Worm (Caenorhabditis elegans) whole organism, L4 larva: ENCODE measurements around the gene Y48D7A.1.
A peak's percentile ranks its signal among the peaks of the same experiment; 100 is the strongest.

Source experiments
- D1046.2 ChIP-seq: fragments of 200-800 bp; sonication (Bioruptor generic); IDR thresholded peaks from 2 replicates; pipeline ENCODE4 v1.3.6; 2022; ENCODE audit warnings: missing genetic modification characterization, missing compliant biosample characterization
- F10B5.3 ChIP-seq: sonication (generic microtip); optimal IDR thresholded peaks from 2 replicates; lab custom pipeline; 2016; ENCODE audit warnings: mild to moderate bottlenecking, missing genetic modification characterization, missing compliant biosample characterization
- F26F4.8 ChIP-seq: fragments of 200-800 bp; sonication (Bioruptor generic); conservative IDR thresholded peaks from 2 replicates; pipeline ENCODE4 v1.3.6; 2022; ENCODE audit warnings: missing genetic modification characterization, missing compliant biosample characterization
- F44E2.7 ChIP-seq: fragments of 200-800 bp; sonication (Bioruptor generic); IDR thresholded peaks from 2 replicates; pipeline ENCODE4 v2.1.2; 2022; ENCODE audit warnings: missing genetic modification characterization, missing compliant biosample characterization
- T20F7.1 ChIP-seq: fragments of 200-800 bp; sonication (Bioruptor generic); optimal IDR thresholded peaks from 2 replicates; lab custom pipeline; 2018; ENCODE audit warnings: mild to moderate bottlenecking, missing genetic modification characterization, missing compliant biosample characterization
- T26A8.4 ChIP-seq: fragments of 200-800 bp; sonication (Bioruptor generic); IDR thresholded peaks from 2 replicates; pipeline ENCODE4 v1.3.6; 2022; ENCODE audit warnings: missing genetic modification characterization, missing compliant biosample characterization
- Y105C5A.15 ChIP-seq: fragments of 200-800 bp; sonication (Bioruptor generic); IDR thresholded peaks from 2 replicates; pipeline ENCODE4 v1.3.6; 2022; ENCODE audit warnings: missing genetic modification characterization, missing compliant biosample characterization
- Y48G9A.11 ChIP-seq: fragments of 200-800 bp; sonication (Bioruptor generic); IDR thresholded peaks from 2 replicates; pipeline ENCODE4 v1.3.6; 2022; ENCODE audit warnings: missing genetic modification reagents, missing genetic modification characterization, missing compliant biosample characterization
- Y5F2A.4 ChIP-seq: fragments of 200-800 bp; sonication (Bioruptor generic); optimal IDR thresholded peaks from 2 replicates; lab custom pipeline; 2018; ENCODE audit warnings: mild to moderate bottlenecking, missing genetic modification characterization, missing compliant biosample characterization
- Y75B8A.6 ChIP-seq: fragments of 200-800 bp; sonication (Bioruptor generic); IDR thresholded peaks from 2 replicates; pipeline ENCODE4 v1.3.6; 2022; ENCODE audit warnings: missing genetic modification reagents, missing genetic modification characterization, missing compliant biosample characterization
- aha-1 ChIP-seq: fragments of 150-350 bp; peaks from one replicate; lab custom pipeline; 2014; ENCODE audit warnings: missing biosample characterization, missing genetic modification characterization
- arid-1 ChIP-seq: fragments of 200-800 bp; sonication (Bioruptor generic); conservative IDR thresholded peaks from 2 replicates; pipeline ENCODE4 v1.3.6; 2022; ENCODE audit warnings: missing genetic modification reagents, missing genetic modification characterization, missing compliant biosample characterization
- attf-4 ChIP-seq: sonication (generic microtip); optimal IDR thresholded peaks from 3 replicates; lab custom pipeline; 2017; ENCODE audit warnings: missing biosample characterization, missing genetic modification characterization
- ceh-28 ChIP-seq: fragments of 150-350 bp; optimal IDR thresholded peaks from 2 replicates; lab custom pipeline; 2014; ENCODE audit warnings: missing biosample characterization, missing genetic modification reagents, missing genetic modification characterization
- ceh-32 ChIP-seq: sonication (generic microtip); optimal IDR thresholded peaks from 2 replicates; lab custom pipeline; 2016; ENCODE audit warnings: mild to moderate bottlenecking, missing genetic modification characterization, missing compliant biosample characterization; ENCODE audit not compliant: poor library complexity
- ceh-44 ChIP-seq: fragments of 200-800 bp; sonication (Bioruptor generic); IDR thresholded peaks from 2 replicates; pipeline ENCODE4 v1.3.6; 2022; ENCODE audit warnings: missing genetic modification reagents, missing genetic modification characterization, missing compliant biosample characterization
- ceh-62 ChIP-seq: sonication (generic microtip); optimal IDR thresholded peaks from 2 replicates; lab custom pipeline; 2017; ENCODE audit warnings: missing biosample characterization, missing genetic modification characterization
- ces-1 ChIP-seq: fragments of 150-350 bp; sonication (generic microtip); optimal IDR thresholded peaks from 4 replicates; lab custom pipeline; 2014; ENCODE audit warnings: missing biosample characterization, missing genetic modification reagents, missing genetic modification characterization
- ctbp-1 ChIP-seq: fragments of 200-800 bp; sonication (Bioruptor generic); IDR thresholded peaks from 2 replicates; pipeline ENCODE4 v1.3.6; 2022; ENCODE audit warnings: missing genetic modification reagents, missing genetic modification characterization, missing compliant biosample characterization
- daf-12 ChIP-seq: fragments of 150-350 bp; optimal IDR thresholded peaks from 2 replicates; lab custom pipeline; 2014; ENCODE audit warnings: missing biosample characterization, missing genetic modification reagents, missing genetic modification characterization
- daf-16 ChIP-seq, 3 experiments: sonication (generic microtip); optimal IDR thresholded peaks; 2 replicates each; lab custom pipeline; 2016 to 2017; ENCODE audit warnings: missing genetic modification characterization in 3 of 3, missing genetic modification reagents in 3 of 3, mild to moderate bottlenecking in 2 of 3, missing compliant biosample characterization in 2 of 3, missing biosample characterization in 1 of 3, moderate library complexity in 1 of 3
- daf-8 ChIP-seq: fragments of 200-800 bp; sonication (Bioruptor generic); IDR thresholded peaks from 2 replicates; pipeline ENCODE4 v1.3.6; 2022; ENCODE audit warnings: missing genetic modification characterization, missing compliant biosample characterization
- dmd-8 ChIP-seq: fragments of 200-800 bp; sonication (Bioruptor generic); IDR thresholded peaks from 2 replicates; pipeline ENCODE4 v1.3.6; 2022; ENCODE audit warnings: missing genetic modification characterization, missing compliant biosample characterization
- dpl-1 ChIP-seq: fragments of 150-350 bp; optimal IDR thresholded peaks from 2 replicates; lab custom pipeline; 2014; ENCODE audit warnings: missing biosample characterization, missing genetic modification reagents, missing genetic modification characterization
- duxl-1 ChIP-seq: sonication (generic microtip); optimal IDR thresholded peaks from 2 replicates; lab custom pipeline; 2016; ENCODE audit warnings: mild to moderate bottlenecking, missing genetic modification characterization, moderate library complexity, missing compliant biosample characterization; ENCODE audit not compliant: poor library complexity
- dve-1 ChIP-seq: sonication (generic microtip); optimal IDR thresholded peaks from 2 replicates; lab custom pipeline; 2017; ENCODE audit warnings: antibody characterized with exemption, mild to moderate bottlenecking, missing genetic modification characterization, missing compliant biosample characterization; ENCODE audit not compliant: insufficient read depth
- fos-1 ChIP-seq: fragments of 150-350 bp; optimal IDR thresholded peaks from 2 replicates; lab custom pipeline; 2014; ENCODE audit warnings: missing biosample characterization, missing genetic modification characterization
- hlh-30 ChIP-seq: sonication (generic microtip); optimal IDR thresholded peaks from 2 replicates; lab custom pipeline; 2017; ENCODE audit warnings: antibody characterized with exemption, mild to moderate bottlenecking, missing genetic modification characterization, missing compliant biosample characterization; ENCODE audit not compliant: insufficient read depth
- hmg-1.1 ChIP-seq: fragments of 200-800 bp; sonication (Bioruptor generic); IDR thresholded peaks from 2 replicates; pipeline ENCODE4 v1.3.6; 2022; ENCODE audit warnings: missing genetic modification reagents, missing genetic modification characterization, missing compliant biosample characterization
- jun-1 ChIP-seq: fragments of 150-350 bp; optimal IDR thresholded peaks from 2 replicates; lab custom pipeline; 2014; ENCODE audit warnings: missing biosample characterization, missing genetic modification reagents, missing genetic modification characterization
- lin-29 ChIP-seq: fragments of 200-800 bp; sonication (Bioruptor generic); IDR thresholded peaks from 2 replicates; pipeline ENCODE4 v1.3.6; 2022; ENCODE audit warnings: missing genetic modification reagents, missing genetic modification characterization, missing compliant biosample characterization
- lin-39 ChIP-seq: fragments of 150-350 bp; optimal IDR thresholded peaks from 2 replicates; lab custom pipeline; 2014; ENCODE audit warnings: missing biosample characterization, missing genetic modification reagents, missing genetic modification characterization
- lir-3 ChIP-seq: sonication (generic microtip); optimal IDR thresholded peaks from 2 replicates; lab custom pipeline; 2016; ENCODE audit warnings: mild to moderate bottlenecking, missing genetic modification characterization, missing compliant biosample characterization
- lsy-2 ChIP-seq, 2 experiments: fragments of 150-350 bp in 1 of 2; sonication (generic microtip) in 1 of 2; optimal IDR thresholded peaks; 2 replicates each; lab custom pipeline; 2014 to 2017; ENCODE audit warnings: missing biosample characterization in 2 of 2, missing genetic modification characterization in 2 of 2
- mdt-29 ChIP-seq: fragments of 200-800 bp; sonication (Bioruptor generic); IDR thresholded peaks from 2 replicates; pipeline ENCODE4 v1.3.6; 2022; ENCODE audit warnings: missing genetic modification reagents, missing genetic modification characterization, missing compliant biosample characterization
- mes-2 ChIP-seq: sonication (generic microtip); optimal IDR thresholded peaks from 2 replicates; lab custom pipeline; 2016; ENCODE audit warnings: missing genotype, mild to moderate bottlenecking, missing genetic modification characterization, missing compliant biosample characterization; ENCODE audit not compliant: poor library complexity, severe bottlenecking
- mxl-3 ChIP-seq: fragments of 200-800 bp; sonication (Bioruptor generic); optimal IDR thresholded peaks from 2 replicates; lab custom pipeline; 2018; ENCODE audit warnings: mild to moderate bottlenecking, missing genetic modification characterization, missing compliant biosample characterization
- nhr-102 ChIP-seq: sonication (generic microtip); optimal IDR thresholded peaks from 2 replicates; lab custom pipeline; 2016; ENCODE audit warnings: mild to moderate bottlenecking, missing genetic modification characterization, moderate library complexity, missing compliant biosample characterization
- nhr-42 ChIP-seq: fragments of 200-800 bp; sonication (Bioruptor generic); IDR thresholded peaks from 2 replicates; pipeline ENCODE4 v1.3.6; 2022; ENCODE audit warnings: missing genetic modification characterization, missing compliant biosample characterization
- pqm-1 ChIP-seq: sonication (generic microtip); optimal IDR thresholded peaks from 2 replicates; lab custom pipeline; 2017; ENCODE audit warnings: missing biosample characterization, missing genetic modification characterization
- skn-1 ChIP-seq: fragments of 150-350 bp; optimal IDR thresholded peaks from 2 replicates; lab custom pipeline; 2014; ENCODE audit warnings: missing biosample characterization, missing genetic modification characterization
- snpc-4 ChIP-seq: fragments of 150-350 bp; optimal IDR thresholded peaks from 2 replicates; lab custom pipeline; 2014; ENCODE audit warnings: missing biosample characterization, missing genetic modification characterization
- spr-3 ChIP-seq: fragments of 200-800 bp; sonication (Bioruptor generic); optimal IDR thresholded peaks from 2 replicates; lab custom pipeline; 2018; ENCODE audit warnings: mild to moderate bottlenecking, missing genetic modification characterization, missing compliant biosample characterization
- unc-39 ChIP-seq: sonication (generic microtip); optimal IDR thresholded peaks from 2 replicates; lab custom pipeline; 2017; ENCODE audit warnings: missing biosample characterization, missing genetic modification characterization
- zfp-3 ChIP-seq: fragments of 200-800 bp; sonication (Bioruptor generic); conservative IDR thresholded peaks from 2 replicates; pipeline ENCODE4 v1.3.6; 2022; ENCODE audit warnings: missing genetic modification reagents, missing genetic modification characterization, missing compliant biosample characterization
- zip-2 ChIP-seq: fragments of 150-350 bp; optimal IDR thresholded peaks from 2 replicates; lab custom pipeline; 2014; ENCODE audit warnings: missing biosample characterization, missing genetic modification characterization
- ztf-11 ChIP-seq: fragments of 150-350 bp; optimal IDR thresholded peaks from 2 replicates; lab custom pipeline; 2014; ENCODE audit warnings: missing biosample characterization, missing genetic modification characterization

Gene Y48D7A.1

DNA sequence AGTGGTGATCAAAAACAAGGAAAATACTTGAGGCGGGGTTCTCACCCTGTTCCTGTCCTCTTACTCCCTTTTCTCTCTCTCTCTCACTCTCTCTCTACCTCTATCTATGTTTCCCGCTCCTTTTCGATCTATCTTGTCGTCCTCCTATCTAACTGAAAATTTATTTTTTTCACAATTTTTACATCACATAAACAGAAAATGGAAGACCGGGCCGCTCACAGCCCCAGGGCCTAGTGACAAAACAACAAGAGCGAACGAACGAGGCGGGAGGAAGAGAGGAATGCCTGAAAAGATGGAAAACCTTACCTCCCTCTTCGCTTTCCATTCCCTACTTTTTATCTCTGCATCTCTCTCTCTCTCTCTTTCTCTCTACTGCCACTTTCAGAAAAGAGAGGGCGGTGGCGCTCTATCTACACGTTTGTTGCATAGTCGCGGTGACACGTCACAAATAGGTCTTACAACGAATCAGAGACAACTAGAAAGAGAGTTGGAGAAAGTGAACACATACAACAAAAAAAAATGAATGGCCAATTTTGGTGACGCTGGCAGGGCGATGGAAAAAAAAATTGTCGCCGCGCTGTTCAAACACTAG lies 38.4 kb upstream of the Y48D7A.1 start (continued):
- no peak for TF ChIP-seq nhr-102 (tag; lab: Kevin White, UChicago)

DNA sequence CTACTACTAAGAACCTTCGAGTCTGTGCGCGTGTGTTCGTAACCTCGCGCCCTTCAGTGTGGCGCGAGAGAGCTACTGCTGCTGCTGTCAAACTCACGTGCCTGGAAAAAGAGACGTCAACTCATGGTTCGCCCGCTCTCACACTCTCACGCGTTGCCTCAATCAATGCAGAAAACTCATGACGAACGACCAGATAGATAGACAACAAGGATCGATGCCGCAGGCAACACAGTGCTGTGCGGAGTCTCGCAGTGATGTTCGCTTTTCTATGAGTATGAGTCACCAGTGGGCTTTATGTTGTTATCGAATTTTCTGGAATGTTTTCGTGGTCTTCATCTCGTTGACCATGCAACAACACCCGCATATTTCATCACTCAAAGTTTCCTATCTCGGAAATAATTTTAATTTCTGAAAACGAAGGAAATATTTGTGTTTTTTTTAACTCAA lies 37.7 kb upstream of the Y48D7A.1 start:
- TF ChIP-seq spr-3 (peak; percentile 3), mxl-3 (GFP tag; lab: Kevin White, UChicago) (peak; percentile 60), dpl-1 (GFP tag; lab: Kevin White, UChicago) (peak; percentile 6), ceh-62 (tag; lab: Kevin White, UChicago) (no peak), lir-3 (tag; lab: Kevin White, UChicago) (no peak), ztf-11 (tag; lab: Kevin White, UChicago) (no peak), ces-1 (GFP tag; lab: Kevin White, UChicago) (peak; percentile 8), jun-1 (tag; lab: Kevin White, UChicago) (peak; percentile 63), aha-1 (tag; lab: Kevin White, UChicago) (peak; percentile 99), pqm-1 (tag; lab: Kevin White, UChicago) (peak; percentile 22), skn-1 (tag; lab: Kevin White, UChicago) (no peak), T26A8.4 (peak; percentile 70), nhr-42 (GFP tag; lab: Robert Waterston, UW) (0 out of 2 replicates have a peak, but pooled peaks have one; percentile 63), ctbp-1 (GFP tag; lab: Robert Waterston, UW) (peak; percentile 91), ceh-32 (tag; lab: Kevin White, UChicago) (no peak), fos-1 (no peak), Y105C5A.15 (0 out of 2 replicates have a peak, but pooled peaks have one; percentile 64), Y48G9A.11 (no peak), ceh-28 (tag; lab: Kevin White, UChicago) (peak; percentile 73), unc-39 (no peak), Y75B8A.6 (GFP tag; lab: Robert Waterston, UW) (peak; percentile 80; the same call in 1 of the 2 replicates), daf-16 (GFP tag; optimal IDR thresholded peaks at IDR 0.05; lab: Kevin White, UChicago) (peak; percentile 88 to 98), daf-16 (tag; optimal IDR thresholded peaks at IDR 0.05; lab: Kevin White, UChicago) (peak; percentile 95), T20F7.1 (GFP tag; lab: Kevin White, UChicago) (peak; percentile 63), dmd-8 (GFP tag; lab: Robert Waterston, UW) (no peak), F26F4.8 (GFP tag; lab: Robert Waterston, UW) (no peak), arid-1 (GFP tag; lab: Robert Waterston, UW) (peak; percentile 26; the same call in 1 of the 2 replicates), zfp-3 (GFP tag; lab: Robert Waterston, UW) (peak; percentile 76), nhr-102 (tag; lab: Kevin White, UChicago) (peak; percentile 58), daf-12 (tag; lab: Kevin White, UChicago) (no peak), snpc-4 (tag; lab: Kevin White, UChicago) (no peak), F10B5.3 (tag; lab: Kevin White, UChicago) (no peak), zip-2 (tag; lab: Kevin White, UChicago) (no peak), ceh-44 (GFP tag; lab: Robert Waterston, UW) (no peak), lin-29 (GFP tag; lab: Robert Waterston, UW) (no peak; the same call in 1 of the 2 replicates), lin-39 (no peak), Y5F2A.4 (GFP tag; lab: Kevin White, UChicago) (no peak), daf-8 (GFP tag; lab: Robert Waterston, UW) (no peak), hmg-1.1 (GFP tag; lab: Robert Waterston, UW) (peak; percentile 76), duxl-1 (no peak), hlh-30 (tag; lab: Kevin White, UChicago) (peak; percentile 100), D1046.2 (0 out of 2 replicates have a peak, but pooled peaks have one; percentile 29), lsy-2 (tag; optimal IDR thresholded peaks at IDR 0.05; lab: Kevin White, UChicago) (peak; percentile 82 to 84), mdt-29 (GFP tag; lab: Robert Waterston, UW) (peak; percentile 99), F44E2.7 (no peak), attf-4 (tag; lab: Kevin White, UChicago) (no peak), dve-1 (tag; lab: Kevin White, UChicago) (peak; percentile 90), mes-2 (tag; lab: Kevin White, UChicago) (peak; percentile 70)
